Worm (Caenorhabditis elegans) whole organism, young adult: ENCODE results near the gene oac-14.
A peak's percentile ranks its signal among the peaks of the same experiment; 100 is the strongest.

ENCODE experiments used
- B0035.1 ChIP-seq: sonication (generic microtip); optimal IDR thresholded peaks from 2 replicates; lab custom pipeline; 2016; ENCODE audit warnings: missing genetic modification characterization, mild to moderate bottlenecking, missing compliant biosample characterization, missing genotype, missing genetic modification reagents
- C17E4.6 ChIP-seq: fragments of 200-800 bp; sonication (Bioruptor generic); IDR thresholded peaks from 2 replicates; pipeline ENCODE4 v1.3.6; 2022; ENCODE audit warnings: missing genetic modification reagents, missing genetic modification characterization, missing compliant biosample characterization
- D2030.7 ChIP-seq: fragments of 200-800 bp; sonication (Bioruptor generic); IDR thresholded peaks from 2 replicates; pipeline ENCODE4 v1.3.6; 2022; ENCODE audit warnings: missing genetic modification reagents, missing genetic modification characterization, missing compliant biosample characterization
- F10E7.11 ChIP-seq: sonication (generic microtip); optimal IDR thresholded peaks from 2 replicates; lab custom pipeline; 2017; ENCODE audit warnings: mild to moderate bottlenecking, missing genetic modification characterization, moderate library complexity, missing compliant biosample characterization
- F52B5.7 ChIP-seq: sonication (generic microtip); optimal IDR thresholded peaks from 2 replicates; lab custom pipeline; 2016; ENCODE audit warnings: mild to moderate bottlenecking, missing genetic modification characterization, missing compliant biosample characterization
- F57A8.1 ChIP-seq: fragments of 200-800 bp; sonication (Bioruptor generic); optimal IDR thresholded peaks from 2 replicates; lab custom pipeline; 2018; ENCODE audit warnings: mild to moderate bottlenecking, missing genetic modification characterization, moderate library complexity, missing compliant biosample characterization
- K12H6.12 ChIP-seq: fragments of 200-800 bp; sonication (Bioruptor generic); optimal IDR thresholded peaks from 2 replicates; lab custom pipeline; 2018; ENCODE audit warnings: mild to moderate bottlenecking, missing genetic modification characterization, missing compliant biosample characterization
- T07F8.4 ChIP-seq: sonication (generic microtip); optimal IDR thresholded peaks from 2 replicates; lab custom pipeline; 2016; ENCODE audit warnings: mild to moderate bottlenecking, missing genetic modification characterization, moderate library complexity, missing compliant biosample characterization
- T26A5.8 ChIP-seq: sonication (generic microtip); optimal IDR thresholded peaks from 2 replicates; lab custom pipeline; 2016; ENCODE audit warnings: missing genetic modification characterization, missing compliant biosample characterization
- Y53G8AR.9 ChIP-seq: fragments of 200-800 bp; sonication (Bioruptor generic); conservative IDR thresholded peaks from 2 replicates; pipeline ENCODE4 v1.3.6; 2022; ENCODE audit warnings: missing genetic modification reagents, missing genetic modification characterization, missing compliant biosample characterization
- Y95B8A.8 ChIP-seq: fragments of 200-800 bp; sonication (Bioruptor generic); IDR thresholded peaks from 2 replicates; pipeline ENCODE4 v1.3.6; 2022; ENCODE audit warnings: missing genetic modification reagents, missing genetic modification characterization, missing compliant biosample characterization
- akir-1 ChIP-seq: fragments of 200-800 bp; sonication (Bioruptor generic); optimal IDR thresholded peaks from 2 replicates; lab custom pipeline; 2018; ENCODE audit warnings: mild to moderate bottlenecking, missing genetic modification characterization, moderate library complexity, missing compliant biosample characterization
- cebp-1 ChIP-seq, 2 experiments: fragments of 200-800 bp in 1 of 2; sonication (Bioruptor generic) in 1 of 2; sonication (generic microtip) in 1 of 2; IDR thresholded peaks in 1 of 2; optimal IDR thresholded peaks in 1 of 2; 2 replicates each; pipeline versions ENCODE4 v1.3.6 to Lab custom; 2017 to 2022; ENCODE audit warnings: missing compliant biosample characterization in 2 of 2, missing genetic modification characterization in 2 of 2, mild to moderate bottlenecking in 1 of 2, missing genetic modification reagents in 1 of 2, moderate library complexity in 1 of 2
- ceh-27 ChIP-seq: fragments of 200-800 bp; sonication (Bioruptor generic); optimal IDR thresholded peaks from 2 replicates; lab custom pipeline; 2018; ENCODE audit warnings: mild to moderate bottlenecking, missing genetic modification characterization, moderate library complexity, missing compliant biosample characterization
- ceh-40 ChIP-seq: fragments of 200-800 bp; sonication (Bioruptor generic); IDR thresholded peaks from 2 replicates; pipeline ENCODE4 v1.3.6; 2022; ENCODE audit warnings: missing genetic modification characterization, missing compliant biosample characterization
- ceh-91 ChIP-seq: fragments of 200-800 bp; sonication (Bioruptor generic); IDR thresholded peaks from 2 replicates; pipeline ENCODE4 v1.3.6; 2022; ENCODE audit warnings: missing genetic modification reagents, missing genetic modification characterization, missing compliant biosample characterization
- egl-18 ChIP-seq: fragments of 200-800 bp; sonication (Bioruptor generic); IDR thresholded peaks from 2 replicates; pipeline ENCODE4 v1.3.6; 2022; ENCODE audit warnings: missing genetic modification reagents, missing genetic modification characterization, missing compliant biosample characterization
- egrh-3 ChIP-seq: fragments of 200-800 bp; sonication (Bioruptor generic); IDR thresholded peaks from 2 replicates; pipeline ENCODE4 v1.3.6; 2022; ENCODE audit warnings: missing genetic modification reagents, missing genetic modification characterization, missing compliant biosample characterization
- ekl-4 ChIP-seq: fragments of 200-800 bp; sonication (Bioruptor generic); IDR thresholded peaks from 2 replicates; pipeline ENCODE4 v1.3.6; 2022; ENCODE audit warnings: missing genetic modification reagents, missing genetic modification characterization, missing compliant biosample characterization
- ets-4 ChIP-seq: fragments of 200-800 bp; sonication (Bioruptor generic); optimal IDR thresholded peaks from 2 replicates; lab custom pipeline; 2018; ENCODE audit warnings: mild to moderate bottlenecking, missing genetic modification characterization, missing compliant biosample characterization
- him-1 ChIP-seq: sonication (generic microtip); optimal IDR thresholded peaks from 2 replicates; lab custom pipeline; 2016; ENCODE audit warnings: missing genotype, missing genetic modification reagents, missing genetic modification characterization, missing compliant biosample characterization
- hmg-1.2 ChIP-seq: fragments of 200-800 bp; sonication (Bioruptor generic); IDR thresholded peaks from 2 replicates; pipeline ENCODE4 v1.3.6; 2022; ENCODE audit warnings: missing genetic modification reagents, missing genetic modification characterization, missing compliant biosample characterization
- hmg-20 ChIP-seq: fragments of 200-800 bp; sonication (Bioruptor generic); IDR thresholded peaks from 2 replicates; pipeline ENCODE4 v1.3.6; 2022; ENCODE audit warnings: missing genetic modification reagents, missing genetic modification characterization, missing compliant biosample characterization
- hrde-1 ChIP-seq: sonication (generic microtip); optimal IDR thresholded peaks from 2 replicates; lab custom pipeline; 2016; ENCODE audit warnings: missing genetic modification characterization, mild to moderate bottlenecking, missing compliant biosample characterization, moderate library complexity, missing genotype, missing genetic modification reagents, borderline replicate concordance
- let-526 ChIP-seq: fragments of 200-800 bp; sonication (Bioruptor generic); IDR thresholded peaks from 2 replicates; pipeline ENCODE4 v1.3.6; 2022; ENCODE audit warnings: missing genetic modification reagents, missing genetic modification characterization, missing compliant biosample characterization
- lin-26 ChIP-seq: fragments of 200-800 bp; sonication (Bioruptor generic); IDR thresholded peaks from 2 replicates; pipeline ENCODE4 v1.3.6; 2022; ENCODE audit warnings: missing genetic modification reagents, missing genetic modification characterization, missing compliant biosample characterization
- lin-35 ChIP-seq, 3 experiments: fragments of 150-350 bp in 2 of 3; sonication (generic microtip) in 1 of 3; optimal IDR thresholded peaks; 2 replicates each; lab custom pipeline; 2014 to 2018; ENCODE audit warnings: missing biosample characterization in 3 of 3, missing genetic modification characterization in 3 of 3, missing genetic modification reagents in 3 of 3
- lin-54 ChIP-seq: fragments of 200-800 bp; sonication (Bioruptor generic); optimal IDR thresholded peaks from 2 replicates; lab custom pipeline; 2018; ENCODE audit warnings: mild to moderate bottlenecking, missing genetic modification characterization, missing compliant biosample characterization
- lsl-1 ChIP-seq: fragments of 200-800 bp; sonication (Bioruptor generic); optimal IDR thresholded peaks from 2 replicates; lab custom pipeline; 2018; ENCODE audit warnings: mild to moderate bottlenecking, missing genetic modification characterization, moderate library complexity, missing compliant biosample characterization
- mcd-1 ChIP-seq: fragments of 200-800 bp; sonication (Bioruptor generic); IDR thresholded peaks from 2 replicates; pipeline ENCODE4 v1.3.6; 2022; ENCODE audit warnings: missing genetic modification reagents, missing genetic modification characterization, missing compliant biosample characterization
- nfya-2 ChIP-seq: fragments of 200-800 bp; sonication (Bioruptor generic); IDR thresholded peaks from 2 replicates; pipeline ENCODE4 v1.3.6; 2022; ENCODE audit warnings: missing genetic modification reagents, missing genetic modification characterization, missing compliant biosample characterization
- nhr-80 ChIP-seq: sonication (generic microtip); optimal IDR thresholded peaks from 2 replicates; lab custom pipeline; 2016; ENCODE audit warnings: missing genetic modification characterization, missing compliant biosample characterization
- rec-8 ChIP-seq, 2 experiments: sonication (generic microtip); optimal IDR thresholded peaks; 2 replicates each; lab custom pipeline; 2016; ENCODE audit warnings: mild to moderate bottlenecking in 2 of 2, missing genetic modification characterization in 2 of 2, missing genetic modification reagents in 2 of 2, missing genotype in 2 of 2, missing biosample characterization in 1 of 2, missing compliant biosample characterization in 1 of 2, moderate library complexity in 1 of 2
- snpc-1.3 ChIP-seq: sonication (generic microtip); optimal IDR thresholded peaks from 2 replicates; lab custom pipeline; 2017; ENCODE audit warnings: missing genetic modification characterization, mild to moderate bottlenecking, missing compliant biosample characterization, antibody characterized with exemption, moderate library complexity, missing genotype, missing genetic modification reagents; ENCODE audit not compliant: insufficient read depth
- snpc-3.4 ChIP-seq: sonication (generic microtip); optimal IDR thresholded peaks from 2 replicates; lab custom pipeline; 2017; ENCODE audit warnings: missing genetic modification characterization, mild to moderate bottlenecking, missing compliant biosample characterization, antibody characterized with exemption, moderate library complexity, missing genotype, missing genetic modification reagents
- snpc-4 ChIP-seq, 5 experiments: fragments of 150-350 bp in 1 of 5; sonication (generic microtip) in 4 of 5; optimal IDR thresholded peaks; 2 replicates each; lab custom pipeline; 2014 to 2018; ENCODE audit warnings: missing genetic modification characterization in 5 of 5, missing biosample characterization in 3 of 5, antibody characterized with exemption in 2 of 5, mild to moderate bottlenecking in 2 of 5, missing compliant biosample characterization in 2 of 5, missing genotype in 2 of 5, moderate library complexity in 2 of 5, missing genetic modification reagents in 1 of 5
- somi-1 ChIP-seq: fragments of 200-800 bp; sonication (Bioruptor generic); optimal IDR thresholded peaks from 2 replicates; lab custom pipeline; 2018; ENCODE audit warnings: mild to moderate bottlenecking, missing genetic modification characterization, missing compliant biosample characterization
- tbp1 ChIP-seq: fragments of 200-800 bp; sonication (Bioruptor generic); optimal IDR thresholded peaks from 2 replicates; lab custom pipeline; 2018; ENCODE audit warnings: mild to moderate bottlenecking, missing genetic modification characterization, missing compliant biosample characterization
- xnd-1 ChIP-seq: sonication (generic microtip); optimal IDR thresholded peaks from 2 replicates; lab custom pipeline; 2016; ENCODE audit warnings: missing genotype, missing genetic modification reagents, missing genetic modification characterization, missing compliant biosample characterization
- zim-3 ChIP-seq: sonication (generic microtip); optimal IDR thresholded peaks from 2 replicates; lab custom pipeline; 2017; ENCODE audit warnings: mild to moderate bottlenecking, missing genetic modification characterization, moderate library complexity, missing compliant biosample characterization

Gene oac-14

DNA sequence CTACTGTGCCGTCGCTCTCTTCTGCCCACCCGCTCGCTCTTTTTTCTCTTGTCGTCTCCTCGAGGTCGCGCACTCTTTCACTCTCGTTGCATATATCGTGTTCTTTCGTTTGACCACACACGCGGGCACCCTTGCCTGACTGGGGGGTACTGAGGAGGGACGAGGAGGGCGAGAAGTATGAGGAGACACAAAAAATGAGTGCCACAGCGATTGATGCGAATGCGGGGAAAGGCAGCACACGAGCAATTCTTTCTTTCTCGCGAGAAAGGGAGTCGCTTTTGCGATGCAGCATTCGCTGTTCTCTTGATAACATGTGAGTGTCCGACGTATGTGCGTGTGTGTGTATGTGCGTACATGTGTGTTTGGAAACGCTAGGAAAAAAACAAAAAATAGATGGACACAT is 46.7 kb upstream of the oac-14 start (continued):
- TF ChIP-seq egrh-3 (GFP tag; lab: Robert Waterston, UW) (peak; percentile 65), F10E7.11 (tag; lab: Kevin White, UChicago) (no peak), ceh-27 (peak; percentile 75), akir-1 (GFP tag; lab: Kevin White, UChicago) (no peak), hmg-1.2 (GFP tag; lab: Robert Waterston, UW) (peak; percentile 60), snpc-1.3 (tag; lab: Kevin White, UChicago) (no peak), lin-35 (GFP tag; optimal IDR thresholded peaks at IDR 0.05; lab: Kevin White, UChicago) (peak in 1 of 3 experiments; percentile 71), T07F8.4 (tag; lab: Kevin White, UChicago) (peak; percentile 15), T26A5.8 (tag; lab: Kevin White, UChicago) (no peak), nhr-80 (tag; lab: Kevin White, UChicago) (peak; percentile 83), let-526 (GFP tag; lab: Robert Waterston, UW) (peak; percentile 49; the same call in 1 of the 2 replicates), ets-4 (GFP tag; lab: Kevin White, UChicago) (peak; percentile 60), hmg-20 (GFP tag; lab: Robert Waterston, UW) (no peak), F52B5.7 (no peak), cebp-1 (GFP tag; IDR thresholded peaks at IDR 0.05; lab: Robert Waterston, UW) (0 out of 2 replicates have a peak, but pooled peaks have one; percentile 20), cebp-1 (tag; optimal IDR thresholded peaks at IDR 0.05; lab: Kevin White, UChicago) (peak; percentile 75), mcd-1 (GFP tag; lab: Robert Waterston, UW) (peak; percentile 63), C17E4.6 (GFP tag; lab: Robert Waterston, UW) (no peak), lin-26 (GFP tag; lab: Robert Waterston, UW) (peak; percentile 62; the same call in 1 of the 2 replicates), Y53G8AR.9 (no peak), him-1 (tag; lab: Kevin White, UChicago) (no peak), lin-54 (GFP tag; lab: Kevin White, UChicago) (peak; percentile 14), snpc-4 (GFP tag; optimal IDR thresholded peaks at IDR 0.05; lab: Kevin White, UChicago) (peak; percentile 31), snpc-4 (tag; optimal IDR thresholded peaks at IDR 0.05; lab: Kevin White, UChicago) (peak in 3 of 4 experiments; percentile 8 to 53 (median 48))

DNA sequence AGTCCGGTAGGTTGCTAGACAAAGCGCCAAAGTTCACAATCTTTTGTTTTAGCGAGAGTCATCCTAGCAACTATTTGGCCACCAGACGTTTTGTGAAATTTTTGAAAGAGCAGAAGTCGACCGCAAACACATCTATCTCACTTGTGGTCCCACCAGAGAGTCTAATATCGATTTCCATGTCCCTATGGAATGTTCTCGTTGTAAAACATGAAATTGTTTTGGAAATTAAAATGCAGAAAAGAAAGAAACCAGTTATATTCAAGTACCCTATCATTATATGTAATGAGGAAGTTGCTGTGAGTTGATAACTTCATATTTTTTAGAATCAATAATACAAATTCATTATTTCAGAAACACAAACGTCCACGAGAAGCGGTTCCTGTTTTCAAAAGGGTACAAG is 42.9 kb upstream of the oac-14 start:
- TF ChIP-seq him-1 (tag; lab: Kevin White, UChicago) (no peak), hmg-20 (GFP tag; lab: Robert Waterston, UW) (no peak), F57A8.1 (GFP tag; lab: Kevin White, UChicago) (no peak), hrde-1 (no peak), somi-1 (GFP tag; lab: Kevin White, UChicago) (no peak), tbp1 (GFP tag; lab: Kevin White, UChicago) (no peak), snpc-3.4 (tag; lab: Kevin White, UChicago) (no peak), xnd-1 (tag; lab: Kevin White, UChicago) (no peak), snpc-1.3 (tag; lab: Kevin White, UChicago) (no peak)

DNA sequence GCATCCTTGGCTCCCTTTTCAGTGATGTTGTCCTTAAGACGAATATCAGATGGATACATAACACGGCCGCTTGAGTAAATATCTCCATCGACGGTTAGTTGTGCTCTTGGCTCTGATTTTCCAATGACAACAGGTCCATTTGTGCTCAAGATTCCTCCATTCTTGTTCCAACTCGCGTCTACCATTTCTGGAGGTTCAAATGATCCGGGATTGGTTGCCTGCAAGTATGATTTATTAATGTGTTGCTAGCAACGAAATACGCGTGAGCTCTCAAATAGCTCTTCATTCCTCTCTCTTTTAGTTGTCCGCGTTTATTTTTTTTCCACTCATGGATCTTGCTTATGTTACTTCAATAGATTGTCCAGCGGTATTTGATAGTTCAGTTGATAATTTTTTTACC is 41.9 kb upstream of the oac-14 start, which contains the start of gene arrd-28:
Gene arrd-28 (plus strand): TSS at position 301 of the 400 bp plus-strand sequence.
- TF ChIP-seq him-1 (tag; lab: Kevin White, UChicago) (no peak), B0035.1 (tag; lab: Kevin White, UChicago) (no peak), snpc-3.4 (tag; lab: Kevin White, UChicago) (no peak), lsl-1 (GFP tag; lab: Kevin White, UChicago) (no peak), ceh-40 (GFP tag; lab: Robert Waterston, UW) (no peak), nfya-2 (GFP tag; lab: Robert Waterston, UW) (no peak), lin-26 (GFP tag; lab: Robert Waterston, UW) (no peak), K12H6.12 (tag; lab: Kevin White, UChicago) (no peak), ceh-91 (no peak), egl-18 (GFP tag; lab: Robert Waterston, UW) (no peak), rec-8 (tag; optimal IDR thresholded peaks at IDR 0.05; lab: Kevin White, UChicago) (no peak), Y53G8AR.9 (no peak), let-526 (GFP tag; lab: Robert Waterston, UW) (no peak), ekl-4 (GFP tag; lab: Robert Waterston, UW) (no peak), zim-3 (tag; lab: Kevin White, UChicago) (no peak), D2030.7 (GFP tag; lab: Robert Waterston, UW) (no peak), Y95B8A.8 (GFP tag; lab: Robert Waterston, UW) (no peak)
